Fruit fly (Drosophila melanogaster): Measurements from ENCODE around the gene Peritrophin-15b.

The Peritrophin-15b gene

dm6 chr2L:8403286-8404270 is 8.8 kb upstream of the Peritrophin-15b start, which contains the start of gene emb (continued):
- TF ChIP-seq CG18262 (tag; optimal IDR thresholded peaks at IDR 0.05) (peak; percentile 42), CG32532 (GFP tag; IDR thresholded peaks at IDR 0.05) (peak; percentile 39; the same call in 1 of the 2 replicates), ash1 (GFP tag; optimal IDR thresholded peaks at IDR 0.05) (no peak), NfI (GFP tag; optimal IDR thresholded peaks at IDR 0.05) (peak; percentile 37), esg (GFP tag; conservative IDR thresholded peaks at IDR 0.05) (no peak), CG34376 (GFP tag; optimal IDR thresholded peaks at IDR 0.05) (peak; percentile 24), CG4404 (GFP tag; IDR thresholded peaks at IDR 0.05) (no peak), Hr3 (GFP tag; optimal IDR thresholded peaks at IDR 0.05) (peak; percentile 43), stwl (tag; optimal IDR thresholded peaks at IDR 0.05) (peak; percentile 98), CG9876 (GFP tag; optimal IDR thresholded peaks at IDR 0.05) (peak; percentile 25), CG17361 (GFP tag; IDR thresholded peaks at IDR 0.05) (peak; percentile 66; the same call in 2 of the 3 replicates), chinmo (GFP tag; IDR thresholded peaks at IDR 0.05; ENCODE audit: partially characterized antibody) (peak; percentile 98), nerfin-1 (tag; optimal IDR thresholded peaks at IDR 0.05) (peak; percentile 89), CG18619 (GFP tag; optimal IDR thresholded peaks at IDR 0.05) (peak; percentile 15), CG17802 (tag; optimal IDR thresholded peaks at IDR 0.05) (peak; percentile 40), CG1647 (GFP tag; optimal IDR thresholded peaks at IDR 0.05) (peak; percentile 49), vnd (GFP tag; IDR thresholded peaks at IDR 0.05; ENCODE audit: partially characterized antibody) (peak; percentile 97), CG10431 (GFP tag; optimal IDR thresholded peaks at IDR 0.05) (no peak), onecut (GFP tag; IDR thresholded peaks at IDR 0.05) (peak; percentile 1; the same call in 1 of the 2 replicates), gsb (GFP tag; IDR thresholded peaks at IDR 0.05) (no peak), Myb (GFP tag; optimal IDR thresholded peaks at IDR 0.05) (peak; percentile 59), slou (GFP tag; optimal IDR thresholded peaks at IDR 0.05) (peak; percentile 2)

- TF ChIP-seq CkIIα-i1 (GFP tag; IDR thresholded peaks at IDR 0.05) (no peak), CG5180 (GFP tag; optimal IDR thresholded peaks at IDR 0.05) (peak; percentile 96), CG14050 (GFP tag; IDR thresholded peaks at IDR 0.05) (no peak), CG17385 (GFP tag; optimal IDR thresholded peaks at IDR 0.05) (peak; percentile 91), Sox100B (GFP tag; optimal IDR thresholded peaks at IDR 0.05) (peak; percentile 22)
Observed at dm6 chr2L:8402928-8403285, 8.2 kb upstream of the Peritrophin-15b start, which contains the start of gene fy. fy (minus strand) TSS chr2L:8403280.

dm6 chr2L:8399863-8400598 is 5.3 kb upstream of the Peritrophin-15b start, which contains the start of gene CG31898:
CG31898 (plus strand) TSS chr2L:8400421.
- peak; percentile 96 for TF ChIP-seq CG11560 (tag; IDR thresholded peaks at IDR 0.05)
- TF ChIP-seq BEAF-32 (GFP tag; optimal IDR thresholded peaks at IDR 0.05): peak; percentile 34
- no peak for TF ChIP-seq sima (GFP tag; optimal IDR thresholded peaks at IDR 0.05)
- TF ChIP-seq CG12659 (GFP tag; optimal IDR thresholded peaks at IDR 0.05): peak; percentile 1
- TF ChIP-seq zen (tag; optimal IDR thresholded peaks at IDR 0.05): no peak
- no peak for TF ChIP-seq Nf-YA (GFP tag; IDR thresholded peaks at IDR 0.05)
- TF ChIP-seq nerfin-2 (GFP tag; IDR thresholded peaks at IDR 0.05; ENCODE audit: partially characterized antibody): peak; percentile 48; the same call in 1 of the 2 replicates
- peak; percentile 41; the same call in 1 of the 2 replicates for TF ChIP-seq Scr (GFP tag; IDR thresholded peaks at IDR 0.05; ENCODE audit: partially characterized antibody)
- TF ChIP-seq Dref (GFP tag; IDR thresholded peaks at IDR 0.05): peak; percentile 78
- peak; percentile 76 for TF ChIP-seq CG2116 (GFP tag; optimal IDR thresholded peaks at IDR 0.05)
- no peak for TF ChIP-seq Nf-YB (GFP tag; optimal IDR thresholded peaks at IDR 0.05)
- peak; percentile 58 for TF ChIP-seq stwl (tag; optimal IDR thresholded peaks at IDR 0.05)
- peak; percentile 9; the same call in 1 of the 2 replicates for TF ChIP-seq bbx (GFP tag; IDR thresholded peaks at IDR 0.05; ENCODE audit: partially characterized antibody)
- TF ChIP-seq Nf-YC (tag; optimal IDR thresholded peaks at IDR 0.05): no peak
- TF ChIP-seq Usf (GFP tag; optimal IDR thresholded peaks at IDR 0.05): no peak
- no peak for TF ChIP-seq slp2 (GFP tag; optimal IDR thresholded peaks at IDR 0.05)
- no peak for TF ChIP-seq cwo (GFP tag; optimal IDR thresholded peaks at IDR 0.05)
- peak; percentile 47 for TF ChIP-seq lbe (GFP tag; optimal IDR thresholded peaks at IDR 0.05)
